Worm (Caenorhabditis elegans) whole organism, young adult: ENCODE data around the gene txt-19.

Experiments used
- B0261.1 ChIP-seq: sonication (generic microtip); optimal IDR thresholded peaks from 2 replicates; lab custom pipeline; 2016; ENCODE audit warnings: mild to moderate bottlenecking, missing genetic modification characterization, moderate library complexity, missing compliant biosample characterization
- B0336.3 ChIP-seq: fragments of 200-800 bp; sonication (Bioruptor generic); IDR thresholded peaks from 2 replicates; pipeline ENCODE4 v1.3.6; 2022; ENCODE audit warnings: missing genetic modification characterization, missing compliant biosample characterization
- F10E7.11 ChIP-seq: sonication (generic microtip); optimal IDR thresholded peaks from 2 replicates; lab custom pipeline; 2017; ENCODE audit warnings: mild to moderate bottlenecking, missing genetic modification characterization, moderate library complexity, missing compliant biosample characterization
- F22D6.2 ChIP-seq: sonication (generic microtip); optimal IDR thresholded peaks from 2 replicates; lab custom pipeline; 2016; ENCODE audit warnings: mild to moderate bottlenecking, missing genetic modification characterization, missing compliant biosample characterization
- F33H1.4 ChIP-seq: fragments of 200-800 bp; sonication (Bioruptor generic); IDR thresholded peaks from 2 replicates; pipeline ENCODE4 v1.3.6; 2022; ENCODE audit warnings: missing genetic modification reagents, missing genetic modification characterization, missing compliant biosample characterization
- F52B5.7 ChIP-seq: sonication (generic microtip); optimal IDR thresholded peaks from 2 replicates; lab custom pipeline; 2016; ENCODE audit warnings: mild to moderate bottlenecking, missing genetic modification characterization, missing compliant biosample characterization
- F57A8.1 ChIP-seq: fragments of 200-800 bp; sonication (Bioruptor generic); optimal IDR thresholded peaks from 2 replicates; lab custom pipeline; 2018; ENCODE audit warnings: mild to moderate bottlenecking, missing genetic modification characterization, moderate library complexity, missing compliant biosample characterization
- K12H6.12 ChIP-seq: fragments of 200-800 bp; sonication (Bioruptor generic); optimal IDR thresholded peaks from 2 replicates; lab custom pipeline; 2018; ENCODE audit warnings: mild to moderate bottlenecking, missing genetic modification characterization, missing compliant biosample characterization
- T07F8.4 ChIP-seq: sonication (generic microtip); optimal IDR thresholded peaks from 2 replicates; lab custom pipeline; 2016; ENCODE audit warnings: mild to moderate bottlenecking, missing genetic modification characterization, moderate library complexity, missing compliant biosample characterization
- Y53G8AR.9 ChIP-seq: fragments of 200-800 bp; sonication (Bioruptor generic); conservative IDR thresholded peaks from 2 replicates; pipeline ENCODE4 v1.3.6; 2022; ENCODE audit warnings: missing genetic modification reagents, missing genetic modification characterization, missing compliant biosample characterization
- Y67H2A.10 ChIP-seq: fragments of 200-800 bp; sonication (Bioruptor generic); conservative IDR thresholded peaks from 2 replicates; pipeline ENCODE4 v1.3.6; 2022; ENCODE audit warnings: missing genetic modification reagents, missing genetic modification characterization, missing compliant biosample characterization
- Y95B8A.8 ChIP-seq: fragments of 200-800 bp; sonication (Bioruptor generic); IDR thresholded peaks from 2 replicates; pipeline ENCODE4 v1.3.6; 2022; ENCODE audit warnings: missing genetic modification reagents, missing genetic modification characterization, missing compliant biosample characterization
- aptf-3 ChIP-seq: fragments of 200-800 bp; sonication (Bioruptor generic); IDR thresholded peaks from 2 replicates; pipeline ENCODE4 v1.3.6; 2022; ENCODE audit warnings: missing genetic modification characterization, missing compliant biosample characterization
- atf-7 ChIP-seq: sonication (generic microtip); optimal IDR thresholded peaks from 2 replicates; lab custom pipeline; 2017; ENCODE audit warnings: mild to moderate bottlenecking, missing genetic modification characterization, missing compliant biosample characterization
- athp-1 ChIP-seq: sonication (generic microtip); optimal IDR thresholded peaks from 2 replicates; lab custom pipeline; 2017; ENCODE audit warnings: mild to moderate bottlenecking, missing genetic modification characterization, missing compliant biosample characterization
- attf-6 ChIP-seq: fragments of 200-800 bp; sonication (Bioruptor generic); IDR thresholded peaks from 2 replicates; pipeline ENCODE4 v1.3.6; 2022; ENCODE audit warnings: missing genetic modification reagents, missing genetic modification characterization, missing compliant biosample characterization
- bed-2 ChIP-seq: fragments of 200-800 bp; sonication (Bioruptor generic); IDR thresholded peaks from 2 replicates; pipeline ENCODE4 v1.3.6; 2022; ENCODE audit warnings: missing genetic modification reagents, missing genetic modification characterization, missing compliant biosample characterization
- cebp-1 ChIP-seq, 2 experiments: fragments of 200-800 bp in 1 of 2; sonication (Bioruptor generic) in 1 of 2; sonication (generic microtip) in 1 of 2; IDR thresholded peaks in 1 of 2; optimal IDR thresholded peaks in 1 of 2; 2 replicates each; pipeline versions ENCODE4 v1.3.6 to Lab custom; 2017 to 2022; ENCODE audit warnings: missing compliant biosample characterization in 2 of 2, missing genetic modification characterization in 2 of 2, mild to moderate bottlenecking in 1 of 2, missing genetic modification reagents in 1 of 2, moderate library complexity in 1 of 2
- cebp-2 ChIP-seq: fragments of 200-800 bp; sonication (Bioruptor generic); IDR thresholded peaks from 2 replicates; pipeline ENCODE4 v1.3.6; 2022; ENCODE audit warnings: missing genetic modification characterization, missing compliant biosample characterization
- ceh-27 ChIP-seq: fragments of 200-800 bp; sonication (Bioruptor generic); optimal IDR thresholded peaks from 2 replicates; lab custom pipeline; 2018; ENCODE audit warnings: mild to moderate bottlenecking, missing genetic modification characterization, moderate library complexity, missing compliant biosample characterization
- dox-1 ChIP-seq: fragments of 200-800 bp; sonication (Bioruptor generic); IDR thresholded peaks from 2 replicates; pipeline ENCODE4 v1.3.6; 2022; ENCODE audit warnings: missing genetic modification reagents, missing genetic modification characterization, missing compliant biosample characterization
- egl-44 ChIP-seq: fragments of 200-800 bp; sonication (Bioruptor generic); IDR thresholded peaks from 2 replicates; pipeline ENCODE4 v1.3.6; 2022; ENCODE audit warnings: missing genetic modification reagents, missing genetic modification characterization, missing compliant biosample characterization
- hlh-26 ChIP-seq: fragments of 200-800 bp; sonication (Bioruptor generic); conservative IDR thresholded peaks from 2 replicates; pipeline ENCODE4 v1.3.6; 2022; ENCODE audit warnings: missing genetic modification reagents, missing genetic modification characterization, missing compliant biosample characterization
- hrde-1 ChIP-seq: sonication (generic microtip); optimal IDR thresholded peaks from 2 replicates; lab custom pipeline; 2016; ENCODE audit warnings: missing genetic modification characterization, mild to moderate bottlenecking, missing compliant biosample characterization, moderate library complexity, missing genotype, missing genetic modification reagents, borderline replicate concordance
- hsf-1 ChIP-seq: fragments of 200-800 bp; sonication (Bioruptor generic); IDR thresholded peaks from 2 replicates; pipeline ENCODE4 v1.3.6; 2022; ENCODE audit warnings: missing genetic modification reagents, missing genetic modification characterization, missing compliant biosample characterization
- lag-1 ChIP-seq: fragments of 200-800 bp; sonication (Bioruptor generic); IDR thresholded peaks from 2 replicates; pipeline ENCODE4 v1.3.6; 2022; ENCODE audit warnings: missing genetic modification reagents, missing genetic modification characterization, missing compliant biosample characterization
- lin-40 ChIP-seq: sonication (generic microtip); optimal IDR thresholded peaks from 2 replicates; lab custom pipeline; 2016; ENCODE audit warnings: missing genetic modification characterization, mild to moderate bottlenecking, missing compliant biosample characterization, missing genotype, missing genetic modification reagents
- lin-54 ChIP-seq: fragments of 200-800 bp; sonication (Bioruptor generic); optimal IDR thresholded peaks from 2 replicates; lab custom pipeline; 2018; ENCODE audit warnings: mild to moderate bottlenecking, missing genetic modification characterization, missing compliant biosample characterization
- lir-1 ChIP-seq: fragments of 200-800 bp; sonication (Bioruptor generic); conservative IDR thresholded peaks from 2 replicates; pipeline ENCODE4 v1.3.6; 2022; ENCODE audit warnings: missing genetic modification reagents, missing genetic modification characterization, missing compliant biosample characterization
- madf-10 ChIP-seq: sonication (generic microtip); optimal IDR thresholded peaks from 2 replicates; lab custom pipeline; 2016; ENCODE audit warnings: mild to moderate bottlenecking, missing genetic modification characterization, missing compliant biosample characterization
- madf-8 ChIP-seq: fragments of 200-800 bp; sonication (Bioruptor generic); conservative IDR thresholded peaks from 2 replicates; pipeline ENCODE4 v1.3.6; 2022; ENCODE audit warnings: missing genetic modification reagents, missing genetic modification characterization, missing compliant biosample characterization
- mes-4 ChIP-seq: sonication (generic microtip); optimal IDR thresholded peaks from 2 replicates; lab custom pipeline; 2016; ENCODE audit warnings: missing genotype, missing genetic modification characterization, missing compliant biosample characterization
- mxl-1 ChIP-seq: sonication (generic microtip); optimal IDR thresholded peaks from 2 replicates; lab custom pipeline; 2016; ENCODE audit warnings: missing genetic modification characterization, missing compliant biosample characterization
- nhr-120 ChIP-seq: fragments of 200-800 bp; sonication (Bioruptor generic); IDR thresholded peaks from 2 replicates; pipeline ENCODE4 v1.3.6; 2022; ENCODE audit warnings: missing genetic modification characterization, missing compliant biosample characterization
- nhr-179 ChIP-seq: sonication (generic microtip); optimal IDR thresholded peaks from 2 replicates; lab custom pipeline; 2016; ENCODE audit warnings: mild to moderate bottlenecking, missing genetic modification characterization, missing compliant biosample characterization
- pha-4 ChIP-seq: fragments of 150-350 bp; sonication (generic microtip); optimal IDR thresholded peaks from 2 replicates; lab custom pipeline; 2014; ENCODE audit warnings: missing biosample characterization, missing genetic modification reagents, missing genetic modification characterization
- rpc-1 ChIP-seq, 2 experiments: fragments of 150-350 bp in 1 of 2; sonication (generic microtip) in 1 of 2; optimal IDR thresholded peaks; 2 replicates each; lab custom pipeline; 2014 to 2018; ENCODE audit warnings: missing biosample characterization in 1 of 2, missing genetic modification characterization in 1 of 2, missing genetic modification reagents in 1 of 2, missing genotype in 1 of 2
- sea-2 ChIP-seq: fragments of 200-800 bp; sonication (Bioruptor generic); IDR thresholded peaks from 2 replicates; pipeline ENCODE4 v1.3.6; 2022; ENCODE audit warnings: missing genetic modification characterization, missing compliant biosample characterization
- snpc-1.3 ChIP-seq: sonication (generic microtip); optimal IDR thresholded peaks from 2 replicates; lab custom pipeline; 2017; ENCODE audit warnings: missing genetic modification characterization, mild to moderate bottlenecking, missing compliant biosample characterization, antibody characterized with exemption, moderate library complexity, missing genotype, missing genetic modification reagents; ENCODE audit not compliant: insufficient read depth
- snpc-3.4 ChIP-seq: sonication (generic microtip); optimal IDR thresholded peaks from 2 replicates; lab custom pipeline; 2017; ENCODE audit warnings: missing genetic modification characterization, mild to moderate bottlenecking, missing compliant biosample characterization, antibody characterized with exemption, moderate library complexity, missing genotype, missing genetic modification reagents
- snpc-4 ChIP-seq, 5 experiments: fragments of 150-350 bp in 1 of 5; sonication (generic microtip) in 4 of 5; optimal IDR thresholded peaks; 2 replicates each; lab custom pipeline; 2014 to 2018; ENCODE audit warnings: missing genetic modification characterization in 5 of 5, missing biosample characterization in 3 of 5, antibody characterized with exemption in 2 of 5, mild to moderate bottlenecking in 2 of 5, missing compliant biosample characterization in 2 of 5, missing genotype in 2 of 5, moderate library complexity in 2 of 5, missing genetic modification reagents in 1 of 5
- unc-130 ChIP-seq: sonication (generic microtip); optimal IDR thresholded peaks from 2 replicates; lab custom pipeline; 2016; ENCODE audit warnings: missing genetic modification reagents, missing genetic modification characterization, missing compliant biosample characterization
- xnd-1 ChIP-seq: sonication (generic microtip); optimal IDR thresholded peaks from 2 replicates; lab custom pipeline; 2016; ENCODE audit warnings: missing genotype, missing genetic modification reagents, missing genetic modification characterization, missing compliant biosample characterization
- ztf-22 ChIP-seq: fragments of 200-800 bp; sonication (Bioruptor generic); optimal IDR thresholded peaks from 2 replicates; lab custom pipeline; 2018; ENCODE audit warnings: mild to moderate bottlenecking, missing genetic modification characterization, moderate library complexity, missing compliant biosample characterization
- ztf-26 ChIP-seq: sonication (generic microtip); optimal IDR thresholded peaks from 2 replicates; lab custom pipeline; 2017; ENCODE audit warnings: missing genetic modification characterization, missing compliant biosample characterization
- ztf-3 ChIP-seq: fragments of 200-800 bp; sonication (Bioruptor generic); optimal IDR thresholded peaks from 2 replicates; lab custom pipeline; 2018; ENCODE audit warnings: mild to moderate bottlenecking, missing genetic modification characterization, missing compliant biosample characterization

Gene txt-19

DNA sequence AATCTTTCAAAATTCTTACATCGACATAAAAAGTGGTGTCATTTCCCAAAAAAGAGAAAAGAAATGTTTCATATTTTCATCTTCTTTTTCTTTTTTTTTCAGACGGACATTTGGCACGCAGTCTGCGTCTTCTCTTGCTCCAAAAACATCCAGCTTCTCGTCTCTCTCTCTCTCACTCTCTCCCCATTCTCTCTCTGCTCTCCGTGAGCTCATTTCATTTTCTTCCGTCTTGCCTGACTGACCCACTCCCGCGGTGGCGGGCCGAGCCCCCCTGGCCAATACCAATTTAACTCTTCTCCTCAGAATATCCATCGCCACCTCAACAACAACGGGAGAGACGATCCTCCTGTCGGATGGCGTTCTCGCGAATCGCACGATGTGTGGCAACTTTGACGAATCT is at the start of gene txt-19:
Gene txt-19, plus strand, starts transcription at position 304 of the 400 bp plus-strand sequence.
- no peak for TF ChIP-seq lin-40
- TF ChIP-seq cebp-1 (GFP tag; IDR thresholded peaks at IDR 0.05; lab: Robert Waterston, UW), result no peak
- TF ChIP-seq cebp-1 (tag; optimal IDR thresholded peaks at IDR 0.05; lab: Kevin White, UChicago), result peak; percentile 35
- TF ChIP-seq unc-130, result no peak
- no peak for TF ChIP-seq cebp-2 (GFP tag; lab: Robert Waterston, UW)
- TF ChIP-seq Y95B8A.8 (GFP tag; lab: Robert Waterston, UW), result no peak
- no peak for TF ChIP-seq aptf-3 (GFP tag; lab: Robert Waterston, UW)
- TF ChIP-seq K12H6.12 (tag; lab: Kevin White, UChicago), result peak; percentile 1
- no peak for TF ChIP-seq athp-1
- no peak for TF ChIP-seq F33H1.4 (GFP tag; lab: Robert Waterston, UW)
- no peak for TF ChIP-seq hrde-1
- TF ChIP-seq lir-1 (GFP tag; lab: Robert Waterston, UW), result no peak
- no peak for TF ChIP-seq mxl-1 (tag; lab: Kevin White, UChicago)
- TF ChIP-seq snpc-4 (GFP tag; optimal IDR thresholded peaks at IDR 0.05; lab: Kevin White, UChicago), result no peak
- no peak for TF ChIP-seq snpc-4 (tag; optimal IDR thresholded peaks at IDR 0.05; lab: Kevin White, UChicago)
- no peak for TF ChIP-seq sea-2 (GFP tag; lab: Robert Waterston, UW)
- peak; percentile 0 for TF ChIP-seq ceh-27 (GFP tag; lab: Kevin White, UChicago)
- TF ChIP-seq atf-7 (tag; lab: Kevin White, UChicago), result no peak
- TF ChIP-seq snpc-3.4 (tag; lab: Kevin White, UChicago), result no peak
- no peak for TF ChIP-seq rpc-1 (optimal IDR thresholded peaks at IDR 0.05; lab: Kevin White, UChicago)
- no peak for TF ChIP-seq rpc-1 (tag; optimal IDR thresholded peaks at IDR 0.05; lab: Kevin White, UChicago)
- TF ChIP-seq bed-2 (GFP tag; lab: Robert Waterston, UW), result no peak
- TF ChIP-seq, all 124 proteins: peak for 3

DNA sequence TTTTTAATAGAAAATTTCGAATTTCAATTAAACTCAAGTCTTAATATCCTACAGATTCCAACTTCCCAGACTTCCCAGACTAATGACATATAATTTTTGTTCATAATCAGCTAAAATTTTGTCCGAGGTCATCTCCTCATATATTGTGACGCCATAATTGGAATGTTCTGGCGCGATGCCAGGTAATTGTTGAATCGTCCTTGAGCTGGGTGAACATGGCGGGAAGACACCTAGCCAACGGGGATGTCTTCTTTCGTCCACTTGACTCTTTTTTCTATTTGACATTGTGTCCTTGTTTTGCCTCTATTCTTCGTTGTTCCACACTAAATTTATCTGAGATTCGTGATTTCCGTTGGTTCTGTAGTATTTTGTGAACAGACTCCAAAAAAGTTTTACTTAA is 48.9 kb upstream of the txt-19 start:
- TF ChIP-seq Y53G8AR.9 (GFP tag; lab: Robert Waterston, UW) (no peak), madf-10 (no peak), lin-40 (no peak), B0261.1 (tag; lab: Kevin White, UChicago) (no peak), nhr-120 (GFP tag; lab: Robert Waterston, UW) (no peak), mes-4 (tag; lab: Kevin White, UChicago) (no peak), egl-44 (GFP tag; lab: Robert Waterston, UW) (no peak), Y67H2A.10 (no peak), Y95B8A.8 (GFP tag; lab: Robert Waterston, UW) (no peak), F10E7.11 (tag; lab: Kevin White, UChicago) (no peak), F22D6.2 (tag; lab: Kevin White, UChicago) (no peak), B0336.3 (no peak), madf-8 (GFP tag; lab: Robert Waterston, UW) (no peak), hsf-1 (no peak), T07F8.4 (tag; lab: Kevin White, UChicago) (no peak), nhr-179 (no peak)

DNA sequence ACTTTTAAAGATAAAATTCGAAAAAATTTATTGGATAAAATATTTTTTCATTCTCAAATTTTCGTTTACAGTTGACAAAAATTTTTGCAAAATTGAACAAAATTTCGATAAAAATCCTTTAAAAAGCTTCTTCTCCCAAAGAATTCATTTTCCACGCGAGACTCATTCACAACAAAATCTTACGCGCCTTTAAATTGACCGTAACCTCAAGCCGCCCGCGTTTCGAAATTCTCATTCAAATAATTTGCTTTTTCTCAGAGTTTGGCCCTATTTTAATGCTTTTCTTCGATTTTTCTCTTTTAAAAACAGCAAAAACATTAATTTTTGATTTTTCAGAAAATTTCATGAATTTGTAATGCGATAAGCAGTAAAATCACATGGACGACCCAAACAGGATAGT is 40.1 kb upstream of the txt-19 start, which contains the start of gene F07C6.4:
Gene F07C6.4, plus strand, starts transcription at position 330 of the 400 bp plus-strand sequence.
- TF ChIP-seq xnd-1 (tag; lab: Kevin White, UChicago) (peak; percentile 85), ztf-26 (tag; lab: Kevin White, UChicago) (no peak), F57A8.1 (GFP tag; lab: Kevin White, UChicago) (no peak), dox-1 (peak; percentile 34; the same call in 1 of the 2 replicates), pha-4 (no peak), B0336.3 (no peak), hlh-26 (GFP tag; lab: Robert Waterston, UW) (no peak), F52B5.7 (no peak), F33H1.4 (GFP tag; lab: Robert Waterston, UW) (peak; percentile 85), madf-8 (GFP tag; lab: Robert Waterston, UW) (peak; percentile 52), attf-6 (GFP tag; lab: Robert Waterston, UW) (0 out of 2 replicates have a peak, but pooled peaks have one; percentile 10), snpc-1.3 (tag; lab: Kevin White, UChicago) (peak; percentile 35), ztf-22 (no peak), ztf-3 (no peak), lag-1 (GFP tag; lab: Robert Waterston, UW) (no peak), lin-54 (peak; percentile 4), snpc-3.4 (tag; lab: Kevin White, UChicago) (peak; percentile 5)
